Worm (Caenorhabditis elegans) whole organism, young adult: ENCODE measurements around the gene F22F4.9.

Experiments used
- bed-1 ChIP-seq: fragments of 200-800 bp; sonication (Bioruptor generic); IDR thresholded peaks from 2 replicates; pipeline ENCODE4 v1.3.6; 2022; ENCODE audit warnings: missing genetic modification reagents, missing genetic modification characterization, missing compliant biosample characterization
- lag-1 ChIP-seq: fragments of 200-800 bp; sonication (Bioruptor generic); IDR thresholded peaks from 2 replicates; pipeline ENCODE4 v1.3.6; 2022; ENCODE audit warnings: missing genetic modification reagents, missing genetic modification characterization, missing compliant biosample characterization
- lin-26 ChIP-seq: fragments of 200-800 bp; sonication (Bioruptor generic); IDR thresholded peaks from 2 replicates; pipeline ENCODE4 v1.3.6; 2022; ENCODE audit warnings: missing genetic modification reagents, missing genetic modification characterization, missing compliant biosample characterization
- madf-10 ChIP-seq: sonication (generic microtip); optimal IDR thresholded peaks from 2 replicates; lab custom pipeline; 2016; ENCODE audit warnings: mild to moderate bottlenecking, missing genetic modification characterization, missing compliant biosample characterization
- sdz-38 ChIP-seq: sonication (generic microtip); optimal IDR thresholded peaks from 2 replicates; lab custom pipeline; 2016; ENCODE audit warnings: missing genotype, missing genetic modification characterization, missing compliant biosample characterization

DNA sequence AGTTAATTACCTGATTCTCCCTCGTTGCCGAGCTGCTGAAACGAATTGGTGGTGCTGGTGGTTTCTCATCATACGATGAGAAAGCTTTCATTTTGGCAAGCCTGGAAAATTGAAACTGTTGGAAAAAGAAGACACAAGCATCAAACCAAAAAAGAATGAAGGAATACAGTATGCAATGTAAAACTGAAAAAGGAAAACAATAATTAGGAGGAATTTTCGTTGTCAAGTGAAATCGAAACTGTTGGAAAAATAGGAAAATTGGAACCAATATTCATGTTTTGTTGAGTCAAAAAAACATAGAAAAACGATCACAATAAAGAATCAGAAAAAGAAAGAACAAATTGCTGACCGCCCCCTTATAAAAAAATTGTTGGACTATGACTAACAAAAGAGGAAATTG, 49.2 kb upstream of the F22F4.9 start, which contains the start of gene pak-1:
- TF ChIP-seq lag-1 (GFP tag; lab: Robert Waterston, UW) (no peak), madf-10 (no peak), sdz-38 (no peak), lin-26 (GFP tag; lab: Robert Waterston, UW) (no peak), bed-1 (GFP tag; lab: Robert Waterston, UW) (no peak)
